Worm (Caenorhabditis elegans) whole organism, L1 larva: Measurements from ENCODE around the gene srxa-10.

ENCODE experiments used
- blmp-1 ChIP-seq: fragments of 150-350 bp; optimal IDR thresholded peaks from 2 replicates; lab custom pipeline; 2014; ENCODE audit warnings: missing biosample characterization, missing genetic modification characterization
- nhr-237 ChIP-seq: fragments of 150-350 bp; optimal IDR thresholded peaks from 2 replicates; lab custom pipeline; 2014; ENCODE audit warnings: missing biosample characterization, missing genetic modification characterization
- skn-1 ChIP-seq: fragments of 150-350 bp; optimal IDR thresholded peaks from 2 replicates; lab custom pipeline; 2014; ENCODE audit warnings: missing biosample characterization, missing genetic modification characterization
- ztf-11 ChIP-seq, 2 experiments: sonication (generic microtip); optimal IDR thresholded peaks; 2 replicates each; lab custom pipeline; 2016 to 2017; ENCODE audit warnings: missing genetic modification characterization in 2 of 2, missing biosample characterization in 1 of 2, missing compliant biosample characterization in 1 of 2

DNA sequence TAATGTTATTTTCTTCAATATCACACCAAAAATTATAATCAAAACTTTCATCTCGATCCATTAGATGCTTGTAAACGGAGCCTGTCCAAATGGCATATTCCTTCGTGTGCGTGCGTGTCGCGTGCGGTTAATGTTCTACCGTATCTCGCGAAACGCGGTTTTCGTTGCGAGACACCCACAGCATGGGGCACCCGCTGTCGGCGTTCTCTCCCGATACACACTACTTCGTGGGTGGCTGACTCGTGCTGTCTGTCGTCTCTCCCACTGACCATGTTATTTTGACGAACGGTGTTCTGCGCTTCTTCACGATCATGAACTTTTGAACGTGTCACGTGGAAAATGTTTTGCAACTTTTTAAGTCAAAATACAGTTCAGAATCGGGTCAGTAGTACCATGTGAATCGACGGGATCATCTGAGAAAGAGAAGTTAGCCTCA is 30.9 kb downstream of the srxa-10 start:
- TF ChIP-seq nhr-237 (tag; lab: Kevin White, UChicago) (peak; percentile 89), ztf-11 (tag; optimal IDR thresholded peaks at IDR 0.05; lab: Kevin White, UChicago) (peak; percentile 36 to 97), skn-1 (tag; lab: Kevin White, UChicago) (peak; percentile 95), blmp-1 (tag; lab: Kevin White, UChicago) (no peak)
